Fruit fly (Drosophila melanogaster): ENCODE measurements around the gene RpS14b.
A peak's percentile ranks its signal among the peaks of the same experiment; 100 is the strongest.

RpS14b gene

dm6 chrX:7931028-7931549 lies 3.6 kb upstream of the RpS14b start, which contains the start of gene mahe (continued):
- TF ChIP-seq CG30403 (GFP tag; optimal IDR thresholded peaks at IDR 0.05) (no peak), hth (optimal IDR thresholded peaks at IDR 0.05) (no peak), CG33557 (GFP tag; optimal IDR thresholded peaks at IDR 0.05) (no peak), jumu (GFP tag; optimal IDR thresholded peaks at IDR 0.05) (no peak), Dp (GFP tag; optimal IDR thresholded peaks at IDR 0.05) (peak; percentile 80), pnt (GFP tag; optimal IDR thresholded peaks at IDR 0.05) (no peak), Fer2 (tag; optimal IDR thresholded peaks at IDR 0.05) (no peak), sens-2 (GFP tag; IDR thresholded peaks at IDR 0.05) (no peak), CG8478 (optimal IDR thresholded peaks at IDR 0.05) (no peak), Scr (GFP tag; IDR thresholded peaks at IDR 0.05; ENCODE audit: partially characterized antibody) (peak; percentile 87), YL-1 (GFP tag; optimal IDR thresholded peaks at IDR 0.05) (peak; percentile 17), CG1024 (GFP tag; IDR thresholded peaks at IDR 0.05) (no peak), CG7928 (GFP tag; optimal IDR thresholded peaks at IDR 0.05) (no peak), gce (GFP tag; IDR thresholded peaks at IDR 0.05) (no peak), nom (GFP tag; optimal IDR thresholded peaks at IDR 0.05) (no peak), NC2β (GFP tag; optimal IDR thresholded peaks at IDR 0.05) (no peak), CG1233 (GFP tag; optimal IDR thresholded peaks at IDR 0.05) (peak; percentile 60), ara (GFP tag; IDR thresholded peaks at IDR 0.05) (no peak), TFAM (GFP tag; optimal IDR thresholded peaks at IDR 0.05) (no peak), CG34376 (GFP tag; optimal IDR thresholded peaks at IDR 0.05) (peak; percentile 37), Ada2b (GFP tag; IDR thresholded peaks at IDR 0.05) (no peak), NFAT (GFP tag; IDR thresholded peaks at IDR 0.05) (no peak), Antp (GFP tag; optimal IDR thresholded peaks at IDR 0.05) (no peak), CG6813 (GFP tag; optimal IDR thresholded peaks at IDR 0.05) (no peak), org-1 (GFP tag; optimal IDR thresholded peaks at IDR 0.05) (no peak), CG1603 (tag; optimal IDR thresholded peaks at IDR 0.05) (peak; percentile 29), CG12391 (tag; optimal IDR thresholded peaks at IDR 0.05) (peak; percentile 11), CrebB (tag; optimal IDR thresholded peaks at IDR 0.05) (no peak), gt (GFP tag; IDR thresholded peaks at IDR 0.05) (no peak), CG12071 (GFP tag; optimal IDR thresholded peaks at IDR 0.05) (no peak), eyg (GFP tag; optimal IDR thresholded peaks at IDR 0.05) (no peak), Ssrp (tag; optimal IDR thresholded peaks at IDR 0.05) (no peak), pros (GFP tag; optimal IDR thresholded peaks at IDR 0.05) (peak; percentile 46), dpn (GFP tag; optimal IDR thresholded peaks at IDR 0.05) (no peak), aop (GFP tag; IDR thresholded peaks at IDR 0.05) (no peak), CG4360 (GFP tag; IDR thresholded peaks at IDR 0.05) (no peak), CG6175 (GFP tag; IDR thresholded peaks at IDR 0.05) (no peak), CG9817 (tag; optimal IDR thresholded peaks at IDR 0.05) (no peak), CG1602 (GFP tag; optimal IDR thresholded peaks at IDR 0.05) (no peak), tup (GFP tag; optimal IDR thresholded peaks at IDR 0.05) (no peak), chinmo (GFP tag; IDR thresholded peaks at IDR 0.05; ENCODE audit: partially characterized antibody) (peak; percentile 93), Vsx1 (GFP tag; optimal IDR thresholded peaks at IDR 0.05) (no peak), cad (GFP tag; optimal IDR thresholded peaks at IDR 0.05) (no peak), sug (tag; optimal IDR thresholded peaks at IDR 0.05) (no peak), fd96Cb (tag; optimal IDR thresholded peaks at IDR 0.05) (no peak), Dll (GFP tag; IDR thresholded peaks at IDR 0.05; ENCODE audit: partially characterized antibody) (peak; percentile 87), CG2202 (tag; optimal IDR thresholded peaks at IDR 0.05) (no peak), Doc3 (GFP tag; IDR thresholded peaks at IDR 0.05; ENCODE audit: partially characterized antibody) (peak; percentile 71), D (optimal IDR thresholded peaks at IDR 0.05) (no peak), D (GFP tag; optimal IDR thresholded peaks at IDR 0.05) (no peak), Dip3 (GFP tag; optimal IDR thresholded peaks at IDR 0.05) (no peak), CkIIα-i1 (GFP tag; IDR thresholded peaks at IDR 0.05) (no peak)
